Fruit fly (Drosophila melanogaster) whole organism, embryonic: ENCODE measurements around the gene CheA7a.
A peak's percentile ranks its signal among the peaks of the same experiment; 100 is the strongest.

Experiments
- Abd-B ChIP-seq: fragments of 200-800 bp; sonication (Bioruptor generic); optimal IDR thresholded peaks from 2 replicates; lab custom pipeline; 2018; ENCODE audit warnings: missing biosample characterization, mild to moderate bottlenecking, missing genetic modification characterization, moderate library complexity
- Adf1 ChIP-seq: fragments of 200-800 bp; sonication (Bioruptor generic); IDR thresholded peaks from 2 replicates; pipeline ENCODE4 v1.3.6; 2022; ENCODE audit warnings: missing biosample characterization, missing genetic modification characterization
- Antp ChIP-seq: fragments of 200-800 bp; sonication (Bioruptor generic); optimal IDR thresholded peaks from 3 replicates; lab custom pipeline; 2016; ENCODE audit warnings: missing biosample characterization, missing genetic modification characterization
- B-H1 ChIP-seq: fragments of 200-800 bp; sonication (Bioruptor generic); IDR thresholded peaks from 3 replicates; pipeline ENCODE4 v1.3.6; 2022; ENCODE audit warnings: missing biosample characterization, missing genetic modification characterization
- CG10431 ChIP-seq: fragments of 200-800 bp; sonication (Bioruptor generic); optimal IDR thresholded peaks from 3 replicates; lab custom pipeline; 2018; ENCODE audit warnings: missing biosample characterization, mild to moderate bottlenecking, missing genetic modification characterization
- CG10979 ChIP-seq: fragments of 200-800 bp; sonication (Bioruptor generic); optimal IDR thresholded peaks from 2 replicates; lab custom pipeline; 2018; ENCODE audit warnings: missing biosample characterization, mild to moderate bottlenecking, missing genetic modification characterization, moderate library complexity
- CG11504 ChIP-seq: fragments of 200-800 bp; sonication (Bioruptor generic); optimal IDR thresholded peaks from 3 replicates; lab custom pipeline; 2019; ENCODE audit warnings: missing biosample characterization, mild to moderate bottlenecking, missing genetic modification characterization, moderate library complexity
- CG11723 ChIP-seq: fragments of 200-800 bp; sonication (Bioruptor generic); optimal IDR thresholded peaks from 2 replicates; lab custom pipeline; 2017; ENCODE audit warnings: missing biosample characterization, mild to moderate bottlenecking, missing genetic modification characterization
- CG12071 ChIP-seq: fragments of 200-800 bp; sonication (Bioruptor generic); optimal IDR thresholded peaks from 3 replicates; lab custom pipeline; 2018; ENCODE audit warnings: missing biosample characterization, mild to moderate bottlenecking, missing genetic modification characterization
- CG13775 ChIP-seq: fragments of 200-800 bp; sonication (Bioruptor generic); optimal IDR thresholded peaks from 3 replicates; lab custom pipeline; 2017; ENCODE audit warnings: missing biosample characterization, mild to moderate bottlenecking, missing genetic modification characterization
- CG15269 ChIP-seq: fragments of 200-800 bp; sonication (Bioruptor generic); optimal IDR thresholded peaks from 2 replicates; lab custom pipeline; 2018; ENCODE audit warnings: missing biosample characterization, mild to moderate bottlenecking, missing genetic modification characterization, moderate library complexity
- CG16779 ChIP-seq: fragments of 200-800 bp; sonication (Bioruptor generic); IDR thresholded peaks from 2 replicates; pipeline ENCODE4 v1.3.6; 2022; ENCODE audit warnings: missing biosample characterization, missing genetic modification characterization
- CG17186 ChIP-seq: fragments of 200-800 bp; sonication (Bioruptor generic); optimal IDR thresholded peaks from 3 replicates; lab custom pipeline; 2017; ENCODE audit warnings: missing biosample characterization, missing genetic modification reagents, missing genetic modification characterization
- CG17802 ChIP-seq: fragments of 200-800 bp; sonication (Bioruptor generic); optimal IDR thresholded peaks from 2 replicates; lab custom pipeline; 2018; ENCODE audit warnings: missing biosample characterization, mild to moderate bottlenecking, missing genetic modification characterization, moderate library complexity
- CG18599 ChIP-seq: fragments of 200-800 bp; sonication (Bioruptor generic); optimal IDR thresholded peaks from 3 replicates; lab custom pipeline; 2017; ENCODE audit warnings: missing biosample characterization, missing genetic modification characterization, mild to moderate bottlenecking, moderate library complexity, missing genetic modification reagents
- CG2712 ChIP-seq: fragments of 200-800 bp; optimal IDR thresholded peaks from 3 replicates; lab custom pipeline; 2019; ENCODE audit warnings: missing biosample characterization, mild to moderate bottlenecking, missing genetic modification characterization, moderate library complexity
- CG2889 ChIP-seq: fragments of 200-800 bp; sonication (Bioruptor generic); IDR thresholded peaks from 3 replicates; pipeline ENCODE4 v1.3.6; 2022; ENCODE audit warnings: missing biosample characterization, missing genetic modification characterization
- CG32532 ChIP-seq: fragments of 200-800 bp; sonication (Bioruptor generic); IDR thresholded peaks from 2 replicates; pipeline ENCODE4 v1.3.6; 2022; ENCODE audit warnings: missing biosample characterization, missing genetic modification characterization
- CG4854 ChIP-seq: fragments of 200-800 bp; sonication (Bioruptor generic); optimal IDR thresholded peaks from 2 replicates; lab custom pipeline; 2016; ENCODE audit warnings: missing biosample characterization, missing genetic modification characterization, inconsistent platforms
- CG7556 ChIP-seq: fragments of 200-800 bp; sonication (Bioruptor generic); optimal IDR thresholded peaks from 2 replicates; lab custom pipeline; 2017; ENCODE audit warnings: missing biosample characterization, mild to moderate bottlenecking, missing genetic modification characterization
- CG9609 ChIP-seq: fragments of 200-800 bp; sonication (Bioruptor generic); optimal IDR thresholded peaks from 3 replicates; lab custom pipeline; 2016; ENCODE audit warnings: missing biosample characterization, missing genetic modification characterization
- CG9932 ChIP-seq: fragments of 200-800 bp; sonication (Bioruptor generic); IDR thresholded peaks from 2 replicates; pipeline ENCODE4 v1.3.6; 2022; ENCODE audit warnings: missing biosample characterization, missing genetic modification characterization
- D19B ChIP-seq: fragments of 200-800 bp; sonication (Bioruptor generic); optimal IDR thresholded peaks from 2 replicates; lab custom pipeline; 2017; ENCODE audit warnings: missing biosample characterization, mild to moderate bottlenecking, missing genetic modification characterization
- Fer2 ChIP-seq: fragments of 200-800 bp; sonication (Bioruptor generic); optimal IDR thresholded peaks from 2 replicates; lab custom pipeline; 2018; ENCODE audit warnings: missing biosample characterization, mild to moderate bottlenecking, missing genetic modification characterization, moderate library complexity
- Gug ChIP-seq: fragments of 200-800 bp; sonication (Bioruptor generic); IDR thresholded peaks from 4 replicates; pipeline ENCODE4 v1.3.6; 2022; ENCODE audit warnings: missing biosample characterization, missing genetic modification characterization
- HLH3B ChIP-seq: fragments of 200-800 bp; sonication (Bioruptor generic); IDR thresholded peaks from 2 replicates; pipeline ENCODE4 v1.3.6; 2022; ENCODE audit warnings: missing biosample characterization, missing genetic modification characterization
- HLH54F ChIP-seq: fragments of 200-800 bp; sonication (Bioruptor generic); optimal IDR thresholded peaks from 3 replicates; lab custom pipeline; 2016; ENCODE audit warnings: missing biosample characterization, missing genetic modification characterization
- Hr51 ChIP-seq, 2 experiments: fragments of 200-800 bp; sonication (Bioruptor generic); optimal IDR thresholded peaks; 2 replicates in 1 of 2; 3 replicates in 1 of 2; lab custom pipeline; 2016 to 2018; ENCODE audit warnings: missing biosample characterization in 2 of 2, missing genetic modification characterization in 2 of 2, mild to moderate bottlenecking in 1 of 2, moderate library complexity in 1 of 2
- NC2β ChIP-seq: fragments of 200-800 bp; sonication (Bioruptor generic); optimal IDR thresholded peaks from 2 replicates; lab custom pipeline; 2016; ENCODE audit warnings: missing biosample characterization, missing genetic modification characterization
- Nf-YB ChIP-seq: fragments of 200-800 bp; sonication (Bioruptor generic); optimal IDR thresholded peaks from 3 replicates; lab custom pipeline; 2019; ENCODE audit warnings: missing biosample characterization, mild to moderate bottlenecking, missing genetic modification characterization, moderate library complexity
- Sry-δ ChIP-seq: fragments of 200-800 bp; sonication (Bioruptor generic); optimal IDR thresholded peaks from 2 replicates; lab custom pipeline; 2016; ENCODE audit warnings: missing biosample characterization, missing genetic modification characterization
- bbx ChIP-seq: fragments of 200-800 bp; sonication (Bioruptor generic); IDR thresholded peaks from 2 replicates; pipeline ENCODE4 v1.3.6; 2022; ENCODE audit warnings: missing biosample characterization, missing genetic modification characterization; ENCODE audit not compliant: partially characterized antibody
- br ChIP-seq: fragments of >200 bp; optimal IDR thresholded peaks from 2 replicates; lab custom pipeline; 2017
- caup ChIP-seq: fragments of 200-800 bp; sonication (Bioruptor generic); optimal IDR thresholded peaks from 3 replicates; lab custom pipeline; 2017; ENCODE audit warnings: missing biosample characterization, mild to moderate bottlenecking, missing genetic modification characterization, moderate library complexity; ENCODE audit not compliant: severe bottlenecking
- cwo ChIP-seq: fragments of 200-800 bp; sonication (Bioruptor generic); optimal IDR thresholded peaks from 3 replicates; lab custom pipeline; 2017; ENCODE audit warnings: missing biosample characterization, missing genetic modification characterization, mild to moderate bottlenecking, moderate library complexity, missing genetic modification reagents
- dmrt11E ChIP-seq: fragments of 200-800 bp; sonication (Bioruptor generic); optimal IDR thresholded peaks from 3 replicates; lab custom pipeline; 2018; ENCODE audit warnings: missing biosample characterization, mild to moderate bottlenecking, missing genetic modification characterization, moderate library complexity
- esg ChIP-seq: fragments of 200-800 bp; sonication (Bioruptor generic); conservative IDR thresholded peaks from 2 replicates; pipeline ENCODE4 v1.3.6; 2022; ENCODE audit warnings: missing biosample characterization, missing genetic modification characterization
- exex ChIP-seq: fragments of 200-800 bp; sonication (Bioruptor generic); optimal IDR thresholded peaks from 4 replicates; lab custom pipeline; 2018; ENCODE audit warnings: missing biosample characterization, mild to moderate bottlenecking, missing genetic modification characterization, moderate library complexity
- fu2 ChIP-seq: fragments of 200-800 bp; sonication (Bioruptor generic); optimal IDR thresholded peaks from 2 replicates; lab custom pipeline; 2016; ENCODE audit warnings: missing biosample characterization, missing genetic modification characterization
- hb ChIP-seq: fragments of 200-800 bp; sonication (Bioruptor generic); IDR thresholded peaks from 3 replicates; pipeline ENCODE4 v1.3.6; 2022; ENCODE audit warnings: missing biosample characterization, missing genetic modification characterization; ENCODE audit not compliant: partially characterized antibody
- lab ChIP-seq: fragments of 200-800 bp; sonication (Bioruptor generic); optimal IDR thresholded peaks from 3 replicates; lab custom pipeline; 2017; ENCODE audit warnings: missing biosample characterization, missing genetic modification characterization, mild to moderate bottlenecking, moderate library complexity, missing genetic modification reagents
- lola ChIP-seq, 3 experiments: fragments of >200 bp in 2 of 3; fragments of 200-800 bp in 1 of 3; sonication (Bioruptor generic) in 1 of 3; optimal IDR thresholded peaks; 2 replicates each; lab custom pipeline; 2017 to 2019; ENCODE audit warnings: missing biosample characterization in 3 of 3, missing genetic modification characterization in 3 of 3, mild to moderate bottlenecking in 1 of 3, moderate library complexity in 1 of 3
- mirr ChIP-seq: fragments of 200-800 bp; sonication (Bioruptor generic); optimal IDR thresholded peaks from 3 replicates; lab custom pipeline; 2018; ENCODE audit warnings: missing biosample characterization, mild to moderate bottlenecking, missing genetic modification characterization
- nau ChIP-seq: fragments of 200-800 bp; sonication (Bioruptor generic); optimal IDR thresholded peaks from 3 replicates; lab custom pipeline; 2017; ENCODE audit warnings: missing biosample characterization, mild to moderate bottlenecking, missing genetic modification characterization, missing genetic modification reagents
- pan ChIP-seq, 4 experiments: fragments of >200 bp in 3 of 4; fragments of 200-800 bp in 1 of 4; sonication (Bioruptor generic) in 1 of 4; optimal IDR thresholded peaks in 3 of 4; IDR thresholded peaks in 1 of 4; 2 replicates each; pipeline versions ENCODE4 v1.3.6 to Lab custom; 2017 to 2022; ENCODE audit warnings: missing biosample characterization in 2 of 4, missing genetic modification characterization in 2 of 4, mixed read lengths in 1 of 4
- sens ChIP-seq: fragments of 200-800 bp; sonication (Bioruptor generic); peaks from one replicate; lab custom pipeline; 2016; ENCODE audit warnings: missing biosample characterization, missing genetic modification characterization
- sr ChIP-seq: fragments of 200-800 bp; sonication (Bioruptor generic); IDR thresholded peaks from 3 replicates; pipeline ENCODE4 v1.3.6; 2022; ENCODE audit warnings: missing biosample characterization, missing genetic modification characterization
- tx ChIP-seq: fragments of 200-800 bp; sonication (Bioruptor generic); optimal IDR thresholded peaks from 2 replicates; lab custom pipeline; 2016; ENCODE audit warnings: missing biosample characterization, missing genetic modification characterization
- unpg ChIP-seq: fragments of 200-800 bp; sonication (Bioruptor generic); optimal IDR thresholded peaks from 3 replicates; lab custom pipeline; 2018; ENCODE audit warnings: missing biosample characterization, mild to moderate bottlenecking, missing genetic modification characterization, moderate library complexity

CheA7a gene

DNA sequence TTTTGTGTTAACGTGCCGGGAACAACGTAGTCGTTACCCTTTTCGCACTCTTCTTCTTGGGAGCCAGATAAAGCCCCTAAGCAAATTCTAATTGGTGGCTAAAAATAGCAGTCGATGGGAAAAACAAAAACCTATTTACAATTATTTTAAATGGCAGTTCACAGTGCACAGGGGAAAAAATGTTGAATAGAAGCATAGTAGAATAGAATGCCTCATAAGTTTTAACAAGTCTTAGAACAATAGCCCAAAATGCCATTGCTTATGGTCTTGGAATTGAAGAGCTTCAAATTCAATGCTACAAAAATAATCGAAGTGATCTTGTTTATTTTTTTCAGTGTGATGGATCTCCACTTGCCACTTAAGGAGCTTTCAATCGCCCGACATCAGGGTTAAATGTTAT, 45.4 kb upstream of the CheA7a start (continued):
- TF ChIP-seq sens (GFP tag; lab: Kevin White, UChicago) (peak; percentile 71), sr (GFP tag; lab: Robert Waterston, UW) (no peak), B-H1 (peak; percentile 32; the same call in 1 of the 3 replicates), CG17802 (no peak), CG9609 (peak; percentile 55), lab (GFP tag; lab: Kevin White, UChicago) (peak; percentile 82), CG18599 (GFP tag; lab: Kevin White, UChicago) (peak; percentile 84), lola (GFP tag; optimal IDR thresholded peaks at IDR 0.05; lab: Kevin White, UChicago) (no peak), NC2β (peak; percentile 56), HLH54F (peak; percentile 73), bbx (GFP tag; lab: Robert Waterston, UW) (no peak), Adf1 (GFP tag; lab: Robert Waterston, UW) (peak; percentile 67), hb (GFP tag; lab: Robert Waterston, UW) (no peak), CG15269 (peak; percentile 81), Hr51 (GFP tag; optimal IDR thresholded peaks at IDR 0.05; lab: Kevin White, UChicago) (peak; percentile 55 to 71), dmrt11E (tag; lab: Kevin White, UChicago) (peak; percentile 23), pan (optimal IDR thresholded peaks at IDR 0.05; lab: Kevin White, UChicago) (no peak), pan (GFP tag; optimal IDR thresholded peaks at IDR 0.05 in 1 of 2, IDR thresholded peaks at IDR 0.05 in 1 of 2) (peak in 1 of 2 experiments; percentile 60), Antp (GFP tag; lab: Kevin White, UChicago) (peak; percentile 74), unpg (GFP tag; lab: Kevin White, UChicago) (peak; percentile 71), Abd-B (GFP tag; lab: Kevin White, UChicago) (peak; percentile 35), CG32532 (GFP tag; lab: Robert Waterston, UW) (peak; percentile 82), CG12071 (GFP tag; lab: Kevin White, UChicago) (peak; percentile 39), br (lab: Kevin White, UChicago) (no peak), CG17186 (GFP tag; lab: Kevin White, UChicago) (no peak), CG7556 (peak; percentile 33), Fer2 (peak; percentile 16), CG9932 (peak; percentile 82), CG2712 (peak; percentile 49), esg (GFP tag; lab: Robert Waterston, UW) (peak; percentile 67), fu2 (GFP tag; lab: Kevin White, UChicago) (peak; percentile 60), cwo (peak; percentile 75), Nf-YB (peak; percentile 62), exex (tag; lab: Kevin White, UChicago) (peak; percentile 63), nau (GFP tag; lab: Kevin White, UChicago) (peak; percentile 22), tx (peak; percentile 60), CG11504 (tag; lab: Kevin White, UChicago) (peak; percentile 60), CG16779 (GFP tag; lab: Robert Waterston, UW) (0 out of 2 replicates have a peak, but pooled peaks have one; percentile 35), HLH3B (GFP tag; lab: Robert Waterston, UW) (peak; percentile 38; the same call in 1 of the 2 replicates), CG10979 (tag; lab: Kevin White, UChicago) (peak; percentile 16), CG13775 (GFP tag; lab: Kevin White, UChicago) (peak; percentile 33), mirr (GFP tag; lab: Kevin White, UChicago) (peak; percentile 61), D19B (peak; percentile 57), CG11723 (GFP tag; lab: Kevin White, UChicago) (peak; percentile 32), CG2889 (GFP tag; lab: Robert Waterston, UW) (peak; percentile 49; the same call in 1 of the 3 replicates), Gug (peak; percentile 51; the same call in 2 of the 4 replicates), caup (GFP tag; lab: Kevin White, UChicago) (peak; percentile 76), CG10431 (GFP tag; lab: Kevin White, UChicago) (no peak), Sry-δ (GFP tag; lab: Kevin White, UChicago) (peak; percentile 32), CG4854 (GFP tag; lab: Kevin White, UChicago) (peak; percentile 11)
